Worm (Caenorhabditis elegans) whole organism, young adult: ENCODE measurements around the gene smut-1.

ENCODE experiments used
- B0261.1 ChIP-seq: sonication (generic microtip); optimal IDR thresholded peaks from 2 replicates; lab custom pipeline; 2016; ENCODE audit warnings: mild to moderate bottlenecking, missing genetic modification characterization, moderate library complexity, missing compliant biosample characterization
- B0336.3 ChIP-seq: fragments of 200-800 bp; sonication (Bioruptor generic); IDR thresholded peaks from 2 replicates; pipeline ENCODE4 v1.3.6; 2022; ENCODE audit warnings: missing genetic modification characterization, missing compliant biosample characterization
- C06A6.2 ChIP-seq: fragments of 200-800 bp; sonication (Bioruptor generic); conservative IDR thresholded peaks from 2 replicates; pipeline ENCODE4 v1.3.6; 2022; ENCODE audit warnings: missing genetic modification characterization, missing compliant biosample characterization
- C17E4.6 ChIP-seq: fragments of 200-800 bp; sonication (Bioruptor generic); IDR thresholded peaks from 2 replicates; pipeline ENCODE4 v1.3.6; 2022; ENCODE audit warnings: missing genetic modification reagents, missing genetic modification characterization, missing compliant biosample characterization
- F10E7.11 ChIP-seq: sonication (generic microtip); optimal IDR thresholded peaks from 2 replicates; lab custom pipeline; 2017; ENCODE audit warnings: mild to moderate bottlenecking, missing genetic modification characterization, moderate library complexity, missing compliant biosample characterization
- F33H1.4 ChIP-seq: fragments of 200-800 bp; sonication (Bioruptor generic); IDR thresholded peaks from 2 replicates; pipeline ENCODE4 v1.3.6; 2022; ENCODE audit warnings: missing genetic modification reagents, missing genetic modification characterization, missing compliant biosample characterization
- F55B11.4 ChIP-seq: sonication (generic microtip); optimal IDR thresholded peaks from 2 replicates; lab custom pipeline; 2016; ENCODE audit warnings: missing compliant biosample characterization, missing genetic modification characterization, borderline replicate concordance; ENCODE audit not compliant: insufficient read depth
- F57A8.1 ChIP-seq: fragments of 200-800 bp; sonication (Bioruptor generic); optimal IDR thresholded peaks from 2 replicates; lab custom pipeline; 2018; ENCODE audit warnings: mild to moderate bottlenecking, missing genetic modification characterization, moderate library complexity, missing compliant biosample characterization
- T07F8.4 ChIP-seq: sonication (generic microtip); optimal IDR thresholded peaks from 2 replicates; lab custom pipeline; 2016; ENCODE audit warnings: mild to moderate bottlenecking, missing genetic modification characterization, moderate library complexity, missing compliant biosample characterization
- Y53F4B.3 ChIP-seq: fragments of 200-800 bp; sonication (Bioruptor generic); IDR thresholded peaks from 2 replicates; pipeline ENCODE4 v1.3.6; 2022; ENCODE audit warnings: missing genetic modification reagents, missing genetic modification characterization, missing compliant biosample characterization
- Y53G8AR.9 ChIP-seq: fragments of 200-800 bp; sonication (Bioruptor generic); conservative IDR thresholded peaks from 2 replicates; pipeline ENCODE4 v1.3.6; 2022; ENCODE audit warnings: missing genetic modification reagents, missing genetic modification characterization, missing compliant biosample characterization
- Y56A3A.18 ChIP-seq: fragments of 200-800 bp; sonication (Bioruptor generic); IDR thresholded peaks from 2 replicates; pipeline ENCODE4 v1.3.6; 2022; ENCODE audit warnings: missing genetic modification reagents, missing genetic modification characterization, missing compliant biosample characterization
- Y67H2A.10 ChIP-seq: fragments of 200-800 bp; sonication (Bioruptor generic); conservative IDR thresholded peaks from 2 replicates; pipeline ENCODE4 v1.3.6; 2022; ENCODE audit warnings: missing genetic modification reagents, missing genetic modification characterization, missing compliant biosample characterization
- ama-1 ChIP-seq, 3 experiments: fragments of 150-350 bp in 1 of 3; sonication (generic microtip) in 2 of 3; optimal IDR thresholded peaks; 2 replicates each; lab custom pipeline; 2014 to 2018; ENCODE audit warnings: missing biosample characterization in 2 of 3, missing genetic modification characterization in 2 of 3, missing genetic modification reagents in 2 of 3
- athp-1 ChIP-seq: sonication (generic microtip); optimal IDR thresholded peaks from 2 replicates; lab custom pipeline; 2017; ENCODE audit warnings: mild to moderate bottlenecking, missing genetic modification characterization, missing compliant biosample characterization
- bed-1 ChIP-seq: fragments of 200-800 bp; sonication (Bioruptor generic); IDR thresholded peaks from 2 replicates; pipeline ENCODE4 v1.3.6; 2022; ENCODE audit warnings: missing genetic modification reagents, missing genetic modification characterization, missing compliant biosample characterization
- bed-2 ChIP-seq: fragments of 200-800 bp; sonication (Bioruptor generic); IDR thresholded peaks from 2 replicates; pipeline ENCODE4 v1.3.6; 2022; ENCODE audit warnings: missing genetic modification reagents, missing genetic modification characterization, missing compliant biosample characterization
- ccch-3 ChIP-seq: fragments of 200-800 bp; sonication (Bioruptor generic); optimal IDR thresholded peaks from 2 replicates; lab custom pipeline; 2018; ENCODE audit warnings: mild to moderate bottlenecking, missing genetic modification characterization, missing compliant biosample characterization
- cebp-1 ChIP-seq, 2 experiments: fragments of 200-800 bp in 1 of 2; sonication (Bioruptor generic) in 1 of 2; sonication (generic microtip) in 1 of 2; IDR thresholded peaks in 1 of 2; optimal IDR thresholded peaks in 1 of 2; 2 replicates each; pipeline versions ENCODE4 v1.3.6 to Lab custom; 2017 to 2022; ENCODE audit warnings: missing compliant biosample characterization in 2 of 2, missing genetic modification characterization in 2 of 2, mild to moderate bottlenecking in 1 of 2, missing genetic modification reagents in 1 of 2, moderate library complexity in 1 of 2
- ceh-58 ChIP-seq: fragments of 200-800 bp; sonication (Bioruptor generic); IDR thresholded peaks from 2 replicates; pipeline ENCODE4 v1.3.6; 2022; ENCODE audit warnings: missing genetic modification characterization, missing compliant biosample characterization
- die-1 ChIP-seq: sonication (generic microtip); optimal IDR thresholded peaks from 2 replicates; lab custom pipeline; 2016; ENCODE audit warnings: missing genotype, mild to moderate bottlenecking, missing genetic modification characterization, missing compliant biosample characterization
- egl-44 ChIP-seq: fragments of 200-800 bp; sonication (Bioruptor generic); IDR thresholded peaks from 2 replicates; pipeline ENCODE4 v1.3.6; 2022; ENCODE audit warnings: missing genetic modification reagents, missing genetic modification characterization, missing compliant biosample characterization
- fkh-3 ChIP-seq: sonication (generic microtip); optimal IDR thresholded peaks from 2 replicates; lab custom pipeline; 2016; ENCODE audit warnings: mild to moderate bottlenecking, missing genetic modification characterization, missing compliant biosample characterization
- hlh-12 ChIP-seq: sonication (generic microtip); optimal IDR thresholded peaks from 2 replicates; lab custom pipeline; 2016; ENCODE audit warnings: missing genetic modification characterization, missing compliant biosample characterization
- hmg-20 ChIP-seq: fragments of 200-800 bp; sonication (Bioruptor generic); IDR thresholded peaks from 2 replicates; pipeline ENCODE4 v1.3.6; 2022; ENCODE audit warnings: missing genetic modification reagents, missing genetic modification characterization, missing compliant biosample characterization
- hrde-1 ChIP-seq: sonication (generic microtip); optimal IDR thresholded peaks from 2 replicates; lab custom pipeline; 2016; ENCODE audit warnings: missing genetic modification characterization, mild to moderate bottlenecking, missing compliant biosample characterization, moderate library complexity, missing genotype, missing genetic modification reagents, borderline replicate concordance
- hsf-1 ChIP-seq: fragments of 200-800 bp; sonication (Bioruptor generic); IDR thresholded peaks from 2 replicates; pipeline ENCODE4 v1.3.6; 2022; ENCODE audit warnings: missing genetic modification reagents, missing genetic modification characterization, missing compliant biosample characterization
- let-607 ChIP-seq, 2 experiments: fragments of 200-800 bp in 1 of 2; sonication (Bioruptor generic) in 1 of 2; sonication (generic microtip) in 1 of 2; optimal IDR thresholded peaks; 2 replicates each; lab custom pipeline; 2016 to 2018; ENCODE audit warnings: mild to moderate bottlenecking in 2 of 2, missing compliant biosample characterization in 2 of 2, missing genetic modification characterization in 2 of 2, moderate library complexity in 2 of 2, missing genotype in 1 of 2
- lin-26 ChIP-seq: fragments of 200-800 bp; sonication (Bioruptor generic); IDR thresholded peaks from 2 replicates; pipeline ENCODE4 v1.3.6; 2022; ENCODE audit warnings: missing genetic modification reagents, missing genetic modification characterization, missing compliant biosample characterization
- lir-1 ChIP-seq: fragments of 200-800 bp; sonication (Bioruptor generic); conservative IDR thresholded peaks from 2 replicates; pipeline ENCODE4 v1.3.6; 2022; ENCODE audit warnings: missing genetic modification reagents, missing genetic modification characterization, missing compliant biosample characterization
- madf-6 ChIP-seq: fragments of 200-800 bp; sonication (Bioruptor generic); IDR thresholded peaks from 2 replicates; pipeline ENCODE4 v1.3.6; 2022; ENCODE audit warnings: missing genetic modification reagents, missing genetic modification characterization, missing compliant biosample characterization
- madf-8 ChIP-seq: fragments of 200-800 bp; sonication (Bioruptor generic); conservative IDR thresholded peaks from 2 replicates; pipeline ENCODE4 v1.3.6; 2022; ENCODE audit warnings: missing genetic modification reagents, missing genetic modification characterization, missing compliant biosample characterization
- mcd-1 ChIP-seq: fragments of 200-800 bp; sonication (Bioruptor generic); IDR thresholded peaks from 2 replicates; pipeline ENCODE4 v1.3.6; 2022; ENCODE audit warnings: missing genetic modification reagents, missing genetic modification characterization, missing compliant biosample characterization
- nfya-1 ChIP-seq: sonication (generic microtip); optimal IDR thresholded peaks from 2 replicates; lab custom pipeline; 2017; ENCODE audit warnings: antibody characterized with exemption, missing compliant biosample characterization, missing genetic modification characterization, borderline replicate concordance; ENCODE audit not compliant: insufficient read depth
- nfyb-1 ChIP-seq: fragments of 200-800 bp; sonication (Bioruptor generic); IDR thresholded peaks from 2 replicates; pipeline ENCODE4 v1.3.6; 2022; ENCODE audit warnings: missing genetic modification reagents, missing genetic modification characterization, missing compliant biosample characterization
- nhr-120 ChIP-seq: fragments of 200-800 bp; sonication (Bioruptor generic); IDR thresholded peaks from 2 replicates; pipeline ENCODE4 v1.3.6; 2022; ENCODE audit warnings: missing genetic modification characterization, missing compliant biosample characterization
- rec-8 ChIP-seq, 2 experiments: sonication (generic microtip); optimal IDR thresholded peaks; 2 replicates each; lab custom pipeline; 2016; ENCODE audit warnings: mild to moderate bottlenecking in 2 of 2, missing genetic modification characterization in 2 of 2, missing genetic modification reagents in 2 of 2, missing genotype in 2 of 2, missing biosample characterization in 1 of 2, missing compliant biosample characterization in 1 of 2, moderate library complexity in 1 of 2
- somi-1 ChIP-seq: fragments of 200-800 bp; sonication (Bioruptor generic); optimal IDR thresholded peaks from 2 replicates; lab custom pipeline; 2018; ENCODE audit warnings: mild to moderate bottlenecking, missing genetic modification characterization, missing compliant biosample characterization
- sptf-2 ChIP-seq: fragments of 200-800 bp; sonication (Bioruptor generic); optimal IDR thresholded peaks from 2 replicates; lab custom pipeline; 2018; ENCODE audit warnings: mild to moderate bottlenecking, missing genetic modification characterization, missing compliant biosample characterization
- tlf-1 ChIP-seq: fragments of 200-800 bp; sonication (Bioruptor generic); optimal IDR thresholded peaks from 2 replicates; lab custom pipeline; 2018; ENCODE audit warnings: mild to moderate bottlenecking, missing genetic modification characterization, missing compliant biosample characterization
- unc-130 ChIP-seq: sonication (generic microtip); optimal IDR thresholded peaks from 2 replicates; lab custom pipeline; 2016; ENCODE audit warnings: missing genetic modification reagents, missing genetic modification characterization, missing compliant biosample characterization
- unc-62 ChIP-seq: fragments of 150-350 bp; optimal IDR thresholded peaks from 2 replicates; lab custom pipeline; 2014; ENCODE audit warnings: missing biosample characterization, missing genetic modification reagents, missing genetic modification characterization
- zfh-2 ChIP-seq: fragments of 200-800 bp; sonication (Bioruptor generic); conservative IDR thresholded peaks from 2 replicates; pipeline ENCODE4 v1.3.6; 2022; ENCODE audit warnings: missing genetic modification reagents, missing genetic modification characterization, missing compliant biosample characterization
- ztf-22 ChIP-seq: fragments of 200-800 bp; sonication (Bioruptor generic); optimal IDR thresholded peaks from 2 replicates; lab custom pipeline; 2018; ENCODE audit warnings: mild to moderate bottlenecking, missing genetic modification characterization, moderate library complexity, missing compliant biosample characterization
- ztf-3 ChIP-seq: fragments of 200-800 bp; sonication (Bioruptor generic); optimal IDR thresholded peaks from 2 replicates; lab custom pipeline; 2018; ENCODE audit warnings: mild to moderate bottlenecking, missing genetic modification characterization, missing compliant biosample characterization

smut-1 gene

ce11 chrV:6105374-6105773 lies 8.5 kb downstream of the smut-1 start, which contains the start of gene atf-8:
TSS of gene atf-8 (plus strand) at chrV:6105607.
- TF ChIP-seq let-607 (tag; optimal IDR thresholded peaks at IDR 0.05; lab: Kevin White, UChicago) (no peak), zfh-2 (GFP tag; lab: Robert Waterston, UW) (peak; percentile 66)

DNA sequence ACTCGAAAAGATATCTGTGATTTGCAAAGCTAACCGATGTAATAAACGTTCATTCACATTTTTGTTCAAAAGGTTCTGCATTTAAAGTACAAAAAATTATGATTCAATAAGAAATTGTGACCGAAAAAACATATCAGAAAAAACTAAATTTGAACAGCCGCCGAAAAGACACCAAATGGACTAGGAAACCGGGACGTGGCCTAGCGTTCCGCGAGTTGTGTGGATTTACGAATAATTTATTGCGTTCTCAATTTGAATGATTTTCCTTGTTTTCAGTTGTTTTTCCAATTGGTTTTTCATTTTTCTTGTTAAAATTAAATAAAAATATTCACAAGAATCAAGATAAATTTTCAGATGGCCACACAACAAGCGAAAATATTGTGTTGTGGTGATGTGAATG lies 10.6 kb downstream of the smut-1 start, which contains the start of gene cwf-19L1:
TSS of gene cwf-19L1 (plus strand) at position 355 of the 400 bp plus-strand sequence.
- no peak for TF ChIP-seq F57A8.1 (GFP tag; lab: Kevin White, UChicago)
- no peak for TF ChIP-seq somi-1 (GFP tag; lab: Kevin White, UChicago)
- no peak for TF ChIP-seq nfya-1 (tag; lab: Kevin White, UChicago)
- TF ChIP-seq Y53F4B.3 (GFP tag; lab: Robert Waterston, UW), result no peak
- no peak for TF ChIP-seq sptf-2 (GFP tag; lab: Kevin White, UChicago)
- TF ChIP-seq tlf-1, result no peak
- TF ChIP-seq madf-8 (GFP tag; lab: Robert Waterston, UW), result no peak
- no peak for TF ChIP-seq C06A6.2 (GFP tag; lab: Robert Waterston, UW)
- TF ChIP-seq unc-130, result no peak
- TF ChIP-seq hmg-20, result no peak
- TF ChIP-seq F10E7.11 (tag; lab: Kevin White, UChicago), result no peak
- TF ChIP-seq ztf-3, result no peak
- no peak for TF ChIP-seq ztf-22
- TF ChIP-seq Y56A3A.18, result no peak
- no peak for TF ChIP-seq bed-1
- TF ChIP-seq lin-26 (GFP tag; lab: Robert Waterston, UW), result no peak
- TF ChIP-seq ama-1 (optimal IDR thresholded peaks at IDR 0.05; lab: Kevin White, UChicago), result no peak
- TF ChIP-seq ama-1 (GFP tag; optimal IDR thresholded peaks at IDR 0.05; lab: Kevin White, UChicago), result no peak
- no peak for TF ChIP-seq unc-62
- no peak for TF ChIP-seq T07F8.4 (tag; lab: Kevin White, UChicago)
- TF ChIP-seq hlh-12 (tag; lab: Kevin White, UChicago), result no peak
- no peak for TF ChIP-seq rec-8 (tag; optimal IDR thresholded peaks at IDR 0.05; lab: Kevin White, UChicago)
- TF ChIP-seq B0336.3 (GFP tag; lab: Robert Waterston, UW), result no peak
- no peak for TF ChIP-seq hrde-1 (tag; lab: Kevin White, UChicago)
- TF ChIP-seq F55B11.4 (tag; lab: Kevin White, UChicago), result no peak
- TF ChIP-seq die-1 (tag; lab: Kevin White, UChicago), result no peak
- TF ChIP-seq madf-6 (GFP tag; lab: Robert Waterston, UW), result no peak
- no peak for TF ChIP-seq Y67H2A.10 (GFP tag; lab: Robert Waterston, UW)
- TF ChIP-seq nfyb-1 (GFP tag; lab: Robert Waterston, UW), result no peak
- 0 out of 2 replicates have a peak, but pooled peaks have one; percentile 26 for TF ChIP-seq lir-1 (GFP tag; lab: Robert Waterston, UW)
- no peak for TF ChIP-seq hsf-1 (GFP tag; lab: Robert Waterston, UW)
- no peak for TF ChIP-seq let-607 (tag; optimal IDR thresholded peaks at IDR 0.05; lab: Kevin White, UChicago)
- no peak for TF ChIP-seq Y53G8AR.9 (GFP tag; lab: Robert Waterston, UW)
- TF ChIP-seq athp-1 (tag; lab: Kevin White, UChicago), result no peak
- no peak for TF ChIP-seq ceh-58
- TF ChIP-seq C17E4.6 (GFP tag; lab: Robert Waterston, UW), result no peak
- TF ChIP-seq bed-2, result no peak
- TF ChIP-seq F33H1.4 (GFP tag; lab: Robert Waterston, UW), result peak; percentile 29; the same call in 1 of the 2 replicates
- TF ChIP-seq B0261.1 (tag; lab: Kevin White, UChicago), result no peak
- TF ChIP-seq cebp-1 (GFP tag; IDR thresholded peaks at IDR 0.05; lab: Robert Waterston, UW), result no peak
- TF ChIP-seq cebp-1 (tag; optimal IDR thresholded peaks at IDR 0.05; lab: Kevin White, UChicago), result peak; percentile 19
- no peak for TF ChIP-seq ccch-3
- TF ChIP-seq mcd-1, result no peak
- no peak for TF ChIP-seq nhr-120 (GFP tag; lab: Robert Waterston, UW)
- no peak for TF ChIP-seq egl-44 (GFP tag; lab: Robert Waterston, UW)
- no peak for TF ChIP-seq fkh-3 (tag; lab: Kevin White, UChicago)
